Fruit fly (Drosophila melanogaster) whole organism: ENCODE measurements around the gene Ae2.

Source experiments
- CG8478 ChIP-seq: fragments of >200 bp; optimal IDR thresholded peaks from 2 replicates; lab custom pipeline; 2018; ENCODE audit warnings: inconsistent platforms
- Dll ChIP-seq: fragments of >200 bp; optimal IDR thresholded peaks from 2 replicates; lab custom pipeline; 2017
- EcR ChIP-seq, 2 experiments: fragments of >200 bp; optimal IDR thresholded peaks; 2 replicates each; lab custom pipeline; 2017; ENCODE audit warnings: missing biosample characterization in 2 of 2, missing genetic modification characterization in 2 of 2, missing genetic modification reagents in 2 of 2
- pan ChIP-seq: fragments of >200 bp; optimal IDR thresholded peaks from 2 replicates; lab custom pipeline; 2017
- psq ChIP-seq: fragments of >200 bp; optimal IDR thresholded peaks from 2 replicates; lab custom pipeline; 2017
- usp ChIP-seq: fragments of >200 bp; optimal IDR thresholded peaks from 2 replicates; lab custom pipeline; 2017; ENCODE audit warnings: missing biosample characterization, missing genetic modification characterization, mixed read lengths

The Ae2 gene

DNA sequence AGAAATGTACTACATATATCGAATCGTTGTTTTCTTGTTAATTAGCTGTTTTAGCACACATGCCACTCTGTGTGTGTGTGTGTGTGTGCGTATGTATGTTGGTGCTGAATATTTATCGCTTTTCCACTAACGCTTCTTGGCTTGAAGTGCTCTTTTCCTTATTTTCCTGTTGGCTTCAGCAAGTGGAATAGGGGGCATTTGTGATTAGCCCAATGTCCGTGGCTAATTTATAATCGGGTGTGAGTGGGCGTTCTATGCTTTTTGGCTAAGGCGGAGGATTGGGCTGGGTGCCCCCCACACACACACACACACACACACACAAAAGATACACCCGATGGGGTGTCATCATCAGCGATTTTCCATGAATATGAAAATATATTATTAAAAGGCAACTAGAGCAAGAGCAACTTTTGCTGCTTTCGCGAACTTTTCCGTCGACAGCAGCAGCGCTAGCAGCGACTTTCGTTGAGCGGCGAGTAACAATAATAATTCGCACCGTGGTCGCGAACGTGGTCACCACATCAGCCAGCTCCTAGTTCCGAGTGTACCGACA is 50.1 kb downstream of the Ae2 start, which contains the start of gene CG43897:
TSS of gene CG43897 (plus strand) at position 503 of the 553 bp plus-strand sequence.
- no peak for TF ChIP-seq CG8478 (lab: Kevin White, UChicago)
- no peak for TF ChIP-seq pan (lab: Kevin White, UChicago)
- no peak for TF ChIP-seq Dll (lab: Kevin White, UChicago)
- TF ChIP-seq usp (GFP tag; lab: Kevin White, UChicago): no peak
- no peak for TF ChIP-seq psq (lab: Kevin White, UChicago)

DNA sequence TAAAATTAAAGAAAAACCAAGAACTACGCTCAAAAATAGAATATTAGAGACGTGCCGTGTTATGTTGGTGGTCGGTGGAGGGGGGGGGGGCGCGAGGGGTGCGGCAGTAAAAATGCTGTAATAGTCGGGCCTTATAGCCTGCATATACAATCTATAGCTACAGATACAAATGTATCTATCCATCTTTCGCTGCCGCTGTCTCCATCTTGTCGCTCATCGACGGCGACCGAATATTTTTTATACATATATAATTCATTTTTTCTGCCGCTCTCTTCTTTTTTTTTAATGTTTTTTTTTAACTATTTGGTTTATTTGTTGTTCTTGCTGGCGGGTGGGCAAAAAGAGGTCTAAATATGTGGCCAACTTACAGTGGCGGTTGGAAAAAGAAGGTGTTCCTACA is 51.3 kb downstream of the Ae2 start:
- no peak for TF ChIP-seq psq (lab: Kevin White, UChicago)
- no peak for TF ChIP-seq EcR (GFP tag; optimal IDR thresholded peaks at IDR 0.05; lab: Kevin White, UChicago)
- TF ChIP-seq CG8478 (lab: Kevin White, UChicago): no peak
- TF ChIP-seq pan (lab: Kevin White, UChicago): no peak
- no peak for TF ChIP-seq Dll (lab: Kevin White, UChicago)
- no peak for TF ChIP-seq usp (GFP tag; lab: Kevin White, UChicago)

DNA sequence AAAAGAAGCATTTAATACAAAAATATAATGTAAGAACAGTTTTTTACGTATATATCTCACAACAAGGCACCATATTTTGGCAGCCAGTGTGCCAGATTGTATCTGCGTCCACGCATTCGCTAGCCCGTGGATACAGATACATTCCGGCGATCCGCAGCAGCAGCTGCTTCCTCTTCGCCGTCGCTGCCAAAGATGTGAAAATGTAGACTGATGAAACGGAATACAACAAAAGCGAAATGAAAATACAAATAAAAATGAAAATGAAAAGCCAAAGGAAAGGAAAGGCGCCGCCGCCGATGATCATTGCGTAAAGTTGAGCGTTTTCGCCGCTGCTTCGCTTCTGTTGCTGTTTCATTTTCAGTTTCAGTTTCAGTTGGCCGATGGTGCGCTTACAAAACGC is 52.4 kb downstream of the Ae2 start:
- TF ChIP-seq CG8478 (lab: Kevin White, UChicago): no peak
- TF ChIP-seq EcR (GFP tag; optimal IDR thresholded peaks at IDR 0.05; lab: Kevin White, UChicago): no peak
- TF ChIP-seq pan (lab: Kevin White, UChicago): no peak
- no peak for TF ChIP-seq Dll (lab: Kevin White, UChicago)
- no peak for TF ChIP-seq usp (GFP tag; lab: Kevin White, UChicago)
- TF ChIP-seq psq (lab: Kevin White, UChicago): no peak

DNA sequence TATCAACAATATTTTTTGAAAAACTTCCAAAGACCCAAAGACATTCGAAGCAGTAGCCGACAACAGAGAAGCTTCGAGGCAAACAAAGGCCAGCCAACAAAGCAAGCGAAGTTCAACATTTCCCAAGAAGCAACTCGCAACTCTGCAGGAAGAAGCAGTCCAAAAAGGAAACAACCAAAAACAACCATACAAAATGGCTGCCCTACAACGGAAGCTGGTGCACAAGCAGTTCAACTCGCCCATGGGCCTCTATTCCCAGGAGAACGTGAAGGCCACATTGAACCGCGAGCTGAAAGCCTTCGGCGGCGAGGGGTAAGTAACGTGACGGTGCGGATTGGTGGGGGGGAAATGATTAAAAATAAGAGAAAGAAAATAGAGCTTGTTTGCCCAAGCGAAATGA is 56.9 kb downstream of the Ae2 start:
- TF ChIP-seq psq (lab: Kevin White, UChicago) (no peak), pan (lab: Kevin White, UChicago) (no peak), CG8478 (lab: Kevin White, UChicago) (no peak), Dll (lab: Kevin White, UChicago) (no peak), usp (GFP tag; lab: Kevin White, UChicago) (no peak), EcR (GFP tag; optimal IDR thresholded peaks at IDR 0.05; lab: Kevin White, UChicago) (no peak)

DNA sequence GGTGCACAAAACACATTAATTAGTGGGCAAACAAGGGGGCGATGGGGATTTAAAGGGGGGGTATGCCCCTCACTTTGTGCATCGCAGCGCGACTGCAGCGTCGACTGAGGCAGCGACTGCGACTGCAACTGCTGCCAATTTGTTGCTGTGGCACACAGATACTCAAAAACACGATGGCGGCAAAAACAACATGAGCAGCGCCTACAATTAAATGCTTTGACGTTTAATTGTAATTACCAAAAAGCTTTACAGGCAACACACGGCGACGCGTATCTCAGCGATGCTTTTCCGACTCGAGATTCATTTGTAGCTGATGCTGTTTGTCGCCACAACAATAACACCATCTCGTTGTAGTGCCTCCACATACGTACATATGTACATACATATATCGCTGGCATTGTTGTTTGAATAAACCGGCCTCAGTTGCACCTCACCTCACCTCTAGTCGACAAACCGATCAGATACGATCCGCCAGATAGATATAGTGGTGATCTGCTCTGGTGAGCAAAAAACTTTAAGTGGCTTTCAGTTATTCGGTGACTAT is 57.9 kb downstream of the Ae2 start:
- TF ChIP-seq psq (lab: Kevin White, UChicago): no peak
- TF ChIP-seq Dll (lab: Kevin White, UChicago): no peak
- no peak for TF ChIP-seq usp (GFP tag; lab: Kevin White, UChicago)
- TF ChIP-seq CG8478 (lab: Kevin White, UChicago): no peak
- no peak for TF ChIP-seq EcR (GFP tag; optimal IDR thresholded peaks at IDR 0.05; lab: Kevin White, UChicago)
- TF ChIP-seq pan (lab: Kevin White, UChicago): no peak

DNA sequence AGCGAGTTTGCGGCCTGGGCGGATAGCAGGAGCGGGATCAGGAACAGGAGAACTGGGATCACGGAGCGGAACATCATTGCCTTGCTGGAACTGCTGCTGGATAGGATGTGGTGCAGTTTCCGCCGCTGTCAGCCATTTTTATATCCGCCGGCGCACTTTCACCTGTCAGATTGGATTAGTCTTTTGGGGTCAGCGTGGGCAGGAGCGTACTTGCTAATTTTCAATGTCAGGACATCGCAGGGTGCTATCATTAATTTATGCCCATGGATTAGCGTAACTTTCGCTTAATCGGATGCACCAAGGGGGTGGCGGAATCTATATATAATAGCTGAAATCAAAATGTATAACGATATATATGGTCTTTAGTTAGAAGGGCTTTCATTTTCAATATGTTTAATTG is 60.5 kb downstream of the Ae2 start, which contains the start of gene Ilp5:
TSS of gene Ilp5 (minus strand) at position 101 of the 400 bp plus-strand sequence.
- TF ChIP-seq pan (lab: Kevin White, UChicago): no peak
- no peak for TF ChIP-seq EcR (GFP tag; optimal IDR thresholded peaks at IDR 0.05; lab: Kevin White, UChicago)
- no peak for TF ChIP-seq usp (GFP tag; lab: Kevin White, UChicago)
- no peak for TF ChIP-seq CG8478 (lab: Kevin White, UChicago)
- no peak for TF ChIP-seq Dll (lab: Kevin White, UChicago)
- no peak for TF ChIP-seq psq (lab: Kevin White, UChicago)

DNA sequence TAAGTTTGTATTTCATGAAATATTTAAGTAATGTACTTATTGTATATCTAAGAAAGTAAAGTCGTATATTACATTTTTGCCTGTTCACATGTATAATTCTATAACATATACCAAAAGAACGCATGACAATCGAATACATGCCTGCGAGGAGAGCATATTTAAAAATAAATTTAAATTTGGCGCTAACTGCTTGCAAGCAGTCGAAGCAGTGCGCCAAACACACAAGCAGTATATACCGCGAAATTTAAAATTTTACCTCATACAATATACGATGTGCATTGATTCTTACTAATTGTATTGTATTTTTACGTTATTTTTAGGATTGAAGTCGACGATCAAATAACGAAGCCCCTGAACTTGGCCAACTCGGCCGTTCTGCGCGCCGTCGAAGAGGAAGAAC is 60.9 kb downstream of the Ae2 start:
- TF ChIP-seq Dll (lab: Kevin White, UChicago): no peak
- no peak for TF ChIP-seq usp (GFP tag; lab: Kevin White, UChicago)
- TF ChIP-seq EcR (GFP tag; optimal IDR thresholded peaks at IDR 0.05; lab: Kevin White, UChicago): no peak
- TF ChIP-seq CG8478 (lab: Kevin White, UChicago): no peak
- no peak for TF ChIP-seq psq (lab: Kevin White, UChicago)
- no peak for TF ChIP-seq pan (lab: Kevin White, UChicago)

DNA sequence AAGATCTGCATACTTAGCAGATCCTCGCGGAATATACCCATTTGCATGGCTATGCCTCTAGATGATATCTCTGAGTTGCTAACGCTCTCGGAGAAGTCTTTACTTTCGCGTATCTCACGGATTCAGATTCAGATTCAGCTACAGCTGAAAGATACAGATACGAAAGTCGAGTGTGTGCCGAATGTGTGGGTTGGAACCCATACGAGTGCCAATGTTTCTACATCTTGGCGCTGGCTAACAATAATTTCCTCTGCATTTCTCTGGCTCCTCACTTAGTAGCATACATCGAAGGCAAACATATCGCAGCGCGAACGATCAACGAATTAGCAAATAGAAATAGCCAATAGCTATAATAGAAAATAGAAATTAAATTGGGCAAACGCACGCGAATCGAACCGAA is 65.8 kb downstream of the Ae2 start:
- TF ChIP-seq pan (lab: Kevin White, UChicago): no peak

DNA sequence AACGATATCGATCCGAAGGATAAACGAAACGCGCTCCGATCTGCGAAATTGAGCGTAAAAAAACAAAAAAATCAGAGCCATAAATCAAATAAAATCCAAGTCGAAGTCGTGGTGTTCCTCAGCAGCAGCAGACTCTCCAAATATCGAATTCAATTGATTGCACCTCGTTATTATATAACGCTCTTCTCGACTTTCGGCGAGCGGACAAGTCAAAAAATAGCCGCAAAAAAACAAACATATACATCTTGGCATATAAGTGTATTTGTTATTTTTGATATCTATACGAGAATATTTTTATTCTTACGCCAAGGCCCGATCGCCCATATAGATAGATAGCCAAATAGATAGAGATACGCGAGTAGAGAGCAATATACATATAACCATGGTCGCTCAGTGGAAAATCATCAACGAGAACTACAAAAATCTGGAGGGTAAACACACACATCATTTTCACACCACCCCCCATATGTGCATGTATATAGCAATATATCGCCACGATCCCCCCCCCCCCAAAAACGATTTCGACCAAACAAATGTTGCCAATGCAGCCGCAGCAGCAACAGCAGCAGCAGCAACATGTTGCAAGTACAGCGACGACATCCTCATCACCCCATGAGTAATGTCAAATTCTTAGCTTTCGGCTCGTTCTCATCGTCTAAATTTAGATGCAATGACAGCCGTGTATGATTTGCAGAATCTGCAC is 66.4 kb downstream of the Ae2 start:
- no peak for TF ChIP-seq psq (lab: Kevin White, UChicago)
- TF ChIP-seq Dll (lab: Kevin White, UChicago): no peak
- no peak for TF ChIP-seq pan (lab: Kevin White, UChicago)
- no peak for TF ChIP-seq EcR (GFP tag; optimal IDR thresholded peaks at IDR 0.05; lab: Kevin White, UChicago)
- no peak for TF ChIP-seq usp (GFP tag; lab: Kevin White, UChicago)
- no peak for TF ChIP-seq CG8478 (lab: Kevin White, UChicago)

DNA sequence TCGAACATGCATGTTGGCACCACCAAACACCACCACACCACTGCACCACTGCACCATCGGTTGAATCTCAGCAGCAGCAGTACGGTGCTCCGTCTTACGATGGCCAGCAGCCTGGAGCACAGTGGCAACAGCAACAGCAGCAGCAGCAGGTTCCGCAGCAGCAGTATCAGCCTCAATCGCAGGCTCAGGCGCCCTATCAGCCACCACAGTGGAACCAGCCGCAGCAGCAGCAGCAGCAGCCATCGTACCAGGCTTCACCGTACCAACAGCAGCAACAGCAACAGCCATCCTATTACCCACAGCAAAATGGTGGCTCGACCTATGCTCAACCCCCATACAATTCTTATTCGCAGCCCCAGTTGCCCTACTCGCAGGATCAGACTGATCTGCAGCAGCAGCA is 68.8 kb downstream of the Ae2 start:
- TF ChIP-seq CG8478 (lab: Kevin White, UChicago) (no peak), psq (lab: Kevin White, UChicago) (no peak), Dll (lab: Kevin White, UChicago) (no peak), pan (lab: Kevin White, UChicago) (no peak), EcR (GFP tag; optimal IDR thresholded peaks at IDR 0.05; lab: Kevin White, UChicago) (no peak), usp (GFP tag; lab: Kevin White, UChicago) (no peak)
